Worm (Caenorhabditis elegans): Measurements from ENCODE around the gene T10B5.7.
A peak's percentile ranks its signal among the peaks of the same experiment; 100 is the strongest.

Gene T10B5.7

ce11 chrV:1892567-1893277 lies 46.7 kb downstream of the T10B5.7 start, which contains the start of gene zig-11:
Gene zig-11, minus strand, starts transcription at chrV:1892939.
- TF ChIP-seq dmd-6 (GFP tag; IDR thresholded peaks at IDR 0.05) = no peak
- TF ChIP-seq daf-19 (GFP tag; conservative IDR thresholded peaks at IDR 0.05) = no peak
- peak in 1 of 2 experiments; percentile 84 for TF ChIP-seq lsy-2 (tag; optimal IDR thresholded peaks at IDR 0.05)
- TF ChIP-seq egl-27 (tag; optimal IDR thresholded peaks at IDR 0.05) = no peak
- TF ChIP-seq nhr-10 (tag; optimal IDR thresholded peaks at IDR 0.05) = no peak
- TF ChIP-seq nhr-102 (tag; optimal IDR thresholded peaks at IDR 0.05) = no peak
- TF ChIP-seq mes-2 (tag; optimal IDR thresholded peaks at IDR 0.05; ENCODE audit: poor library complexity, severe bottlenecking) = peak; percentile 25
- TF ChIP-seq ctbp-1 (GFP tag; IDR thresholded peaks at IDR 0.05) = no peak
- no peak for TF ChIP-seq ceh-44 (GFP tag; IDR thresholded peaks at IDR 0.05)
- peak; percentile 72 for TF ChIP-seq aha-1 (tag)
- TF ChIP-seq ztf-11 (tag; optimal IDR thresholded peaks at IDR 0.05) = no peak
- TF ChIP-seq dpl-1 (GFP tag; optimal IDR thresholded peaks at IDR 0.05) = peak; percentile 73
- TF ChIP-seq nhr-28 (tag; optimal IDR thresholded peaks at IDR 0.05) = peak; percentile 9
- TF ChIP-seq nhr-6 (tag; optimal IDR thresholded peaks at IDR 0.05) = peak; percentile 46
- no peak for TF ChIP-seq fkh-10 (GFP tag; optimal IDR thresholded peaks at IDR 0.05)
- TF ChIP-seq mxl-3 (GFP tag; optimal IDR thresholded peaks at IDR 0.05) = no peak

ce11 chrV:1895483-1895882 lies 49.5 kb downstream of the T10B5.7 start, which contains the start of gene nphp-2:
Gene nphp-2, plus strand, starts transcription at chrV:1895783.
- TF ChIP-seq ztf-11 (tag; optimal IDR thresholded peaks at IDR 0.05) = no peak
- no peak for TF ChIP-seq dpl-1 (GFP tag; optimal IDR thresholded peaks at IDR 0.05)
- no peak for TF ChIP-seq mxl-2 (GFP tag; conservative IDR thresholded peaks at IDR 0.05)
- no peak for TF ChIP-seq nhr-48 (tag; optimal IDR thresholded peaks at IDR 0.05)
- no peak for TF ChIP-seq gei-8 (GFP tag; optimal IDR thresholded peaks at IDR 0.05)
- no peak for TF ChIP-seq nhr-25 (tag; optimal IDR thresholded peaks at IDR 0.05; ENCODE audit: borderline replicate concordance, insufficient read depth)
- TF ChIP-seq F37D6.2 (tag; optimal IDR thresholded peaks at IDR 0.05) = no peak
- no peak for TF ChIP-seq snpc-4 (tag; optimal IDR thresholded peaks at IDR 0.05)
